Worm (Caenorhabditis elegans) whole organism, L1 larva: Measurements from ENCODE around the gene K02G10.15.

Experiments
- blmp-1 ChIP-seq: fragments of 150-350 bp; optimal IDR thresholded peaks from 2 replicates; lab custom pipeline; 2014; ENCODE audit warnings: missing biosample characterization, missing genetic modification characterization
- ceh-88 ChIP-seq: fragments of 200-800 bp; sonication (Bioruptor generic); IDR thresholded peaks from 2 replicates; pipeline ENCODE4 v1.3.6; 2022; ENCODE audit warnings: missing genetic modification characterization, missing compliant biosample characterization
- ces-1 ChIP-seq: fragments of 150-350 bp; optimal IDR thresholded peaks from 2 replicates; lab custom pipeline; 2014; ENCODE audit warnings: missing biosample characterization, missing genetic modification reagents, missing genetic modification characterization
- nhr-11 ChIP-seq: fragments of 150-350 bp; optimal IDR thresholded peaks from 2 replicates; lab custom pipeline; 2014; ENCODE audit warnings: missing biosample characterization, missing genetic modification characterization
- nhr-12 ChIP-seq: sonication (generic microtip); optimal IDR thresholded peaks from 2 replicates; lab custom pipeline; 2017; ENCODE audit warnings: missing biosample characterization, missing genetic modification characterization
- nhr-76 ChIP-seq: sonication (generic microtip); optimal IDR thresholded peaks from 2 replicates; lab custom pipeline; 2017; ENCODE audit warnings: missing biosample characterization, missing genetic modification characterization
- ztf-11 ChIP-seq, 2 experiments: sonication (generic microtip); optimal IDR thresholded peaks; 2 replicates each; lab custom pipeline; 2016 to 2017; ENCODE audit warnings: missing genetic modification characterization in 2 of 2, missing biosample characterization in 1 of 2, missing compliant biosample characterization in 1 of 2

- TF ChIP-seq ztf-11 (tag; optimal IDR thresholded peaks at IDR 0.05; lab: Kevin White, UChicago) (no peak), ces-1 (no peak), nhr-11 (tag; lab: Kevin White, UChicago) (no peak), nhr-12 (no peak), blmp-1 (no peak), ceh-88 (no peak), nhr-76 (no peak)
These were observed 28.5 kb downstream of the K02G10.15 start, which contains the start of gene ceh-1 for ce11 chrX:4654057-4654456.
